Fruit fly (Drosophila melanogaster): Measurements from ENCODE around the gene Ptp61F.

The Ptp61F gene

dm6 chr3L:1319097-1319725 lies 155.8 kb downstream of the Ptp61F start (continued):
- TF ChIP-seq CG12155 (GFP tag; optimal IDR thresholded peaks at IDR 0.05) (peak; percentile 33), Fer3 (tag; optimal IDR thresholded peaks at IDR 0.05) (peak; percentile 64), MTF-1 (GFP tag; optimal IDR thresholded peaks at IDR 0.05; ENCODE audit: borderline replicate concordance) (peak; percentile 58), Mrtf (GFP tag; IDR thresholded peaks at IDR 0.05) (peak; percentile 56; the same call in 1 of the 3 replicates), CG7556 (GFP tag; optimal IDR thresholded peaks at IDR 0.05) (peak; percentile 66), CG9609 (GFP tag; optimal IDR thresholded peaks at IDR 0.05) (peak; percentile 64), CG18262 (tag; optimal IDR thresholded peaks at IDR 0.05) (peak; percentile 82), fd64A (GFP tag; optimal IDR thresholded peaks at IDR 0.05) (peak; percentile 78), CG33557 (GFP tag; optimal IDR thresholded peaks at IDR 0.05) (peak; percentile 41), tna (GFP tag; IDR thresholded peaks at IDR 0.05; ENCODE audit: partially characterized antibody) (0 out of 2 replicates have a peak, but pooled peaks have one; percentile 12), stc (GFP tag; IDR thresholded peaks at IDR 0.05) (peak; percentile 88), CG9797 (GFP tag; optimal IDR thresholded peaks at IDR 0.05) (no peak), lilli (GFP tag; optimal IDR thresholded peaks at IDR 0.05) (peak; percentile 61), shn (GFP tag; optimal IDR thresholded peaks at IDR 0.05) (peak; percentile 47), CG10147 (GFP tag; optimal IDR thresholded peaks at IDR 0.05) (peak; percentile 44), CG8944 (GFP tag; optimal IDR thresholded peaks at IDR 0.05) (peak; percentile 73), CG13296 (GFP tag; optimal IDR thresholded peaks at IDR 0.05) (peak; percentile 26), CG2875 (GFP tag; optimal IDR thresholded peaks at IDR 0.05) (peak; percentile 82), CG8290 (GFP tag; optimal IDR thresholded peaks at IDR 0.05) (peak; percentile 14), CG8290 (tag; optimal IDR thresholded peaks at IDR 0.05) (peak in 1 of 2 experiments; percentile 71), Kr (GFP tag; optimal IDR thresholded peaks at IDR 0.05) (no peak), Ets97D (GFP tag; optimal IDR thresholded peaks at IDR 0.05) (no peak), kay (GFP tag; optimal IDR thresholded peaks at IDR 0.05) (peak; percentile 11), oc (tag; optimal IDR thresholded peaks at IDR 0.05) (peak; percentile 85), fd96Cb (tag; optimal IDR thresholded peaks at IDR 0.05) (peak; percentile 87), CG11696 (GFP tag; IDR thresholded peaks at IDR 0.05) (no peak), CG12391 (tag; optimal IDR thresholded peaks at IDR 0.05) (peak; percentile 82), Bdp1 (GFP tag; optimal IDR thresholded peaks at IDR 0.05) (peak; percentile 61), CG11456 (GFP tag; IDR thresholded peaks at IDR 0.05) (peak; percentile 58; the same call in 1 of the 3 replicates), CG1602 (GFP tag; optimal IDR thresholded peaks at IDR 0.05) (peak; percentile 60), NK7.1 (GFP tag; optimal IDR thresholded peaks at IDR 0.05) (peak; percentile 25), CG31388 (GFP tag; optimal IDR thresholded peaks at IDR 0.05) (peak; percentile 62), HLH3B (GFP tag; IDR thresholded peaks at IDR 0.05) (peak; percentile 85), croc (GFP tag; conservative IDR thresholded peaks at IDR 0.05) (peak; percentile 79), Vsx1 (GFP tag; optimal IDR thresholded peaks at IDR 0.05) (no peak), Asciz (GFP tag; optimal IDR thresholded peaks at IDR 0.05) (peak; percentile 88), CG4707 (GFP tag; optimal IDR thresholded peaks at IDR 0.05) (peak; percentile 76), YL-1 (GFP tag; optimal IDR thresholded peaks at IDR 0.05) (no peak), Sox100B (GFP tag; optimal IDR thresholded peaks at IDR 0.05) (peak; percentile 75), CG11247 (GFP tag; IDR thresholded peaks at IDR 0.05) (peak; percentile 66), sisA (GFP tag; IDR thresholded peaks at IDR 0.05) (peak; percentile 92), CG17361 (GFP tag; IDR thresholded peaks at IDR 0.05) (peak; percentile 79), CG6683 (GFP tag; optimal IDR thresholded peaks at IDR 0.05) (peak; percentile 11), CG3163 (GFP tag; optimal IDR thresholded peaks at IDR 0.05) (peak; percentile 27), CG5953 (GFP tag; IDR thresholded peaks at IDR 0.05) (peak; percentile 80), gsb-n (tag; optimal IDR thresholded peaks at IDR 0.05) (no peak), CG2120 (GFP tag; optimal IDR thresholded peaks at IDR 0.05) (peak; percentile 16), Eip74EF (GFP tag; optimal IDR thresholded peaks at IDR 0.05) (peak in 1 of 2 experiments; percentile 46), odd (GFP tag; optimal IDR thresholded peaks at IDR 0.05) (peak; percentile 72)

All from whole organism, embryonic.